Fruit fly (Drosophila melanogaster) whole organism, prepupa: ENCODE data around the gene Inx2.
A peak's percentile ranks its signal among the peaks of the same experiment; 100 is the strongest.

Source experiments
- CG10631 ChIP-seq: fragments of 200-800 bp; sonication (Bioruptor generic); optimal IDR thresholded peaks from 2 replicates; lab custom pipeline; 2016; ENCODE audit warnings: missing biosample characterization, missing genetic modification characterization
- CG10669 ChIP-seq: fragments of 200-800 bp; sonication (Bioruptor generic); optimal IDR thresholded peaks from 3 replicates; lab custom pipeline; 2018; ENCODE audit warnings: missing biosample characterization, mild to moderate bottlenecking, missing genetic modification characterization, moderate library complexity
- CG11294 ChIP-seq: fragments of 200-800 bp; sonication (Bioruptor generic); IDR thresholded peaks from 2 replicates; pipeline ENCODE4 v1.3.6; 2022; ENCODE audit warnings: missing biosample characterization, missing genetic modification characterization
- CG11762 ChIP-seq: fragments of 200-800 bp; sonication (Bioruptor generic); optimal IDR thresholded peaks from 3 replicates; lab custom pipeline; 2016; ENCODE audit warnings: missing biosample characterization, missing genetic modification characterization; ENCODE audit not compliant: insufficient read depth
- CG11902 ChIP-seq: fragments of 200-800 bp; sonication (Bioruptor generic); optimal IDR thresholded peaks from 3 replicates; lab custom pipeline; 2016; ENCODE audit warnings: missing biosample characterization, missing genetic modification characterization
- CG15336 ChIP-seq: fragments of 200-800 bp; sonication (Bioruptor generic); IDR thresholded peaks from 2 replicates; pipeline ENCODE4 v1.3.6; 2022; ENCODE audit warnings: missing biosample characterization, missing genetic modification characterization
- CG1621 ChIP-seq: fragments of 200-800 bp; sonication (Bioruptor generic); optimal IDR thresholded peaks from 3 replicates; lab custom pipeline; 2018; ENCODE audit warnings: missing biosample characterization, mild to moderate bottlenecking, missing genetic modification characterization
- CG16779 ChIP-seq: fragments of 200-800 bp; sonication (Bioruptor generic); optimal IDR thresholded peaks from 3 replicates; lab custom pipeline; 2017; ENCODE audit warnings: missing biosample characterization, mild to moderate bottlenecking, missing genetic modification characterization
- CG31627 ChIP-seq: fragments of 200-800 bp; sonication (Bioruptor generic); optimal IDR thresholded peaks from 3 replicates; lab custom pipeline; 2016; ENCODE audit warnings: missing biosample characterization, missing genetic modification characterization
- CG32006 ChIP-seq: fragments of 200-800 bp; sonication (Bioruptor generic); optimal IDR thresholded peaks from 3 replicates; lab custom pipeline; 2017; ENCODE audit warnings: missing biosample characterization, mild to moderate bottlenecking, missing genetic modification characterization
- CG34406 ChIP-seq: fragments of 200-800 bp; sonication (Bioruptor generic); optimal IDR thresholded peaks from 3 replicates; lab custom pipeline; 2016; ENCODE audit warnings: missing biosample characterization, missing genetic modification characterization
- CG3919 ChIP-seq: fragments of 200-800 bp; sonication (Bioruptor generic); optimal IDR thresholded peaks from 3 replicates; lab custom pipeline; 2016; ENCODE audit warnings: missing biosample characterization, missing genetic modification characterization
- CG4318 ChIP-seq: fragments of 200-800 bp; sonication (Bioruptor generic); optimal IDR thresholded peaks from 3 replicates; lab custom pipeline; 2017; ENCODE audit warnings: missing biosample characterization, mild to moderate bottlenecking, missing genetic modification characterization
- CG6163 ChIP-seq: fragments of 200-800 bp; sonication (Bioruptor generic); IDR thresholded peaks from 3 replicates; pipeline ENCODE4 v1.3.6; 2022; ENCODE audit warnings: missing biosample characterization, missing genetic modification characterization
- CG6792 ChIP-seq: fragments of 200-800 bp; sonication (Bioruptor generic); optimal IDR thresholded peaks from 3 replicates; lab custom pipeline; 2016; ENCODE audit warnings: missing biosample characterization, missing genetic modification characterization
- CG6854 ChIP-seq: fragments of 200-800 bp; sonication (Bioruptor generic); optimal IDR thresholded peaks from 2 replicates; lab custom pipeline; 2017; ENCODE audit warnings: missing biosample characterization, mild to moderate bottlenecking, missing genetic modification characterization
- CG8319 ChIP-seq: fragments of 200-800 bp; sonication (Bioruptor generic); optimal IDR thresholded peaks from 3 replicates; lab custom pipeline; 2016; ENCODE audit warnings: missing biosample characterization, missing genetic modification characterization
- CG8632 ChIP-seq: fragments of 200-800 bp; sonication (Bioruptor generic); optimal IDR thresholded peaks from 3 replicates; lab custom pipeline; 2016; ENCODE audit warnings: missing biosample characterization, missing genetic modification characterization
- CG9139 ChIP-seq: fragments of 200-800 bp; sonication (Bioruptor generic); optimal IDR thresholded peaks from 3 replicates; lab custom pipeline; 2017; ENCODE audit warnings: missing biosample characterization, mild to moderate bottlenecking, missing genetic modification characterization
- Eip75B ChIP-seq: fragments of 200-800 bp; sonication (Bioruptor generic); optimal IDR thresholded peaks from 3 replicates; lab custom pipeline; 2016; ENCODE audit warnings: missing biosample characterization, missing genetic modification characterization
- Eip78C ChIP-seq: fragments of 200-800 bp; sonication (Bioruptor generic); peaks from one replicate; lab custom pipeline; 2016; ENCODE audit warnings: missing biosample characterization, missing genetic modification characterization
- Eip93F ChIP-seq: fragments of 200-800 bp; sonication (Bioruptor generic); optimal IDR thresholded peaks from 2 replicates; lab custom pipeline; 2016; ENCODE audit warnings: missing biosample characterization, mild to moderate bottlenecking, missing genetic modification characterization
- Ets21C ChIP-seq: fragments of 200-800 bp; sonication (Bioruptor generic); optimal IDR thresholded peaks from 3 replicates; lab custom pipeline; 2016; ENCODE audit warnings: missing biosample characterization, missing genetic modification characterization
- Ets96B ChIP-seq: fragments of 200-800 bp; optimal IDR thresholded peaks from 2 replicates; lab custom pipeline; 2019; ENCODE audit warnings: missing biosample characterization, mild to moderate bottlenecking, missing genetic modification characterization, moderate library complexity
- Gug ChIP-seq: fragments of 200-800 bp; sonication (Bioruptor generic); IDR thresholded peaks from 2 replicates; pipeline ENCODE4 v1.3.6; 2022; ENCODE audit warnings: missing biosample characterization, missing genetic modification characterization
- Hr38 ChIP-seq: sonication (Bioruptor generic); optimal IDR thresholded peaks from 2 replicates; lab custom pipeline; 2016; ENCODE audit warnings: missing biosample characterization, missing genetic modification characterization
- Hr39 ChIP-seq: fragments of 200-800 bp; sonication (Bioruptor generic); optimal IDR thresholded peaks from 2 replicates; lab custom pipeline; 2016; ENCODE audit warnings: missing biosample characterization, missing genetic modification characterization
- Hr4 ChIP-seq: fragments of 200-800 bp; sonication (Bioruptor generic); optimal IDR thresholded peaks from 3 replicates; lab custom pipeline; 2016; ENCODE audit warnings: missing biosample characterization, missing genetic modification characterization
- Lpt ChIP-seq: fragments of 200-800 bp; sonication (Bioruptor generic); optimal IDR thresholded peaks from 3 replicates; lab custom pipeline; 2016; ENCODE audit warnings: missing biosample characterization, missing genetic modification characterization
- OdsH ChIP-seq: fragments of 200-800 bp; sonication (Bioruptor generic); optimal IDR thresholded peaks from 3 replicates; lab custom pipeline; 2016; ENCODE audit warnings: missing biosample characterization, missing genetic modification characterization
- Sox102F ChIP-seq: fragments of 200-800 bp; sonication (Bioruptor generic); optimal IDR thresholded peaks from 2 replicates; lab custom pipeline; 2016; ENCODE audit warnings: missing biosample characterization, mild to moderate bottlenecking, missing genetic modification characterization
- Sox14 ChIP-seq: fragments of 200-800 bp; sonication (Bioruptor generic); optimal IDR thresholded peaks from 3 replicates; lab custom pipeline; 2016; ENCODE audit warnings: missing biosample characterization, missing genetic modification characterization
- Sox15 ChIP-seq: fragments of 200-800 bp; sonication (Bioruptor generic); optimal IDR thresholded peaks from 3 replicates; lab custom pipeline; 2016; ENCODE audit warnings: missing biosample characterization, missing genetic modification characterization
- achi ChIP-seq: fragments of 200-800 bp; sonication (Bioruptor generic); optimal IDR thresholded peaks from 3 replicates; lab custom pipeline; 2016; ENCODE audit warnings: missing biosample characterization, missing genetic modification characterization
- acj6 ChIP-seq: fragments of 200-800 bp; sonication (Bioruptor generic); optimal IDR thresholded peaks from 3 replicates; lab custom pipeline; 2016; ENCODE audit warnings: missing biosample characterization, missing genetic modification characterization
- cyc ChIP-seq: fragments of 200-800 bp; sonication (Bioruptor generic); optimal IDR thresholded peaks from 3 replicates; lab custom pipeline; 2016; ENCODE audit warnings: missing biosample characterization, missing genetic modification characterization
- dac ChIP-seq: fragments of 200-800 bp; sonication (Bioruptor generic); optimal IDR thresholded peaks from 2 replicates; lab custom pipeline; 2017; ENCODE audit warnings: missing biosample characterization, mild to moderate bottlenecking, missing genetic modification characterization
- dsx ChIP-seq: fragments of 200-800 bp; optimal IDR thresholded peaks from 3 replicates; lab custom pipeline; 2019; ENCODE audit warnings: missing biosample characterization, mild to moderate bottlenecking, missing genetic modification characterization, moderate library complexity; ENCODE audit not compliant: poor library complexity, severe bottlenecking
- eg ChIP-seq: fragments of 200-800 bp; sonication (Bioruptor generic); IDR thresholded peaks from 3 replicates; pipeline ENCODE4 v1.3.6; 2022; ENCODE audit warnings: missing biosample characterization, missing genetic modification characterization
- esn ChIP-seq: fragments of 200-800 bp; sonication (Bioruptor generic); optimal IDR thresholded peaks from 2 replicates; lab custom pipeline; 2016; ENCODE audit warnings: missing biosample characterization, mild to moderate bottlenecking, missing genetic modification characterization, moderate library complexity
- fd59A ChIP-seq: fragments of 200-800 bp; sonication (Bioruptor generic); optimal IDR thresholded peaks from 2 replicates; lab custom pipeline; 2017; ENCODE audit warnings: missing biosample characterization, mild to moderate bottlenecking, missing genetic modification characterization, missing genetic modification reagents
- fd85E ChIP-seq: fragments of 200-800 bp; sonication (Bioruptor generic); optimal IDR thresholded peaks from 3 replicates; lab custom pipeline; 2016; ENCODE audit warnings: missing biosample characterization, missing genetic modification characterization
- fkh ChIP-seq: fragments of 200-800 bp; sonication (Bioruptor generic); optimal IDR thresholded peaks from 3 replicates; lab custom pipeline; 2017; ENCODE audit warnings: missing biosample characterization, mild to moderate bottlenecking, missing genetic modification characterization, moderate library complexity
- lz ChIP-seq: fragments of 200-800 bp; sonication (Bioruptor generic); optimal IDR thresholded peaks from 3 replicates; lab custom pipeline; 2016; ENCODE audit warnings: missing biosample characterization, missing genetic modification characterization
- pdm3 ChIP-seq: fragments of 200-800 bp; sonication (Bioruptor generic); optimal IDR thresholded peaks from 3 replicates; lab custom pipeline; 2016; ENCODE audit warnings: missing biosample characterization, missing genetic modification characterization
- salr ChIP-seq, 2 experiments: fragments of 200-800 bp; sonication (Bioruptor generic); optimal IDR thresholded peaks; 3 replicates each; lab custom pipeline; 2016 to 2018; ENCODE audit warnings: missing biosample characterization in 2 of 2, missing genetic modification characterization in 2 of 2, mild to moderate bottlenecking in 1 of 2
- spab ChIP-seq: fragments of 200-800 bp; sonication (Bioruptor generic); optimal IDR thresholded peaks from 2 replicates; lab custom pipeline; 2017; ENCODE audit warnings: missing biosample characterization, mild to moderate bottlenecking, missing genetic modification characterization, missing genetic modification reagents
- ss ChIP-seq, 2 experiments: fragments of 200-800 bp; sonication (Bioruptor generic); optimal IDR thresholded peaks; 2 replicates in 1 of 2; 3 replicates in 1 of 2; lab custom pipeline; 2017 to 2018; ENCODE audit warnings: mild to moderate bottlenecking in 2 of 2, missing biosample characterization in 2 of 2, missing genetic modification characterization in 2 of 2, moderate library complexity in 1 of 2
- svp ChIP-seq: fragments of 200-800 bp; sonication (Bioruptor generic); peaks from one replicate; lab custom pipeline; 2016; ENCODE audit warnings: missing biosample characterization, missing genetic modification characterization
- topi ChIP-seq: fragments of 200-800 bp; sonication (Bioruptor generic); optimal IDR thresholded peaks from 3 replicates; lab custom pipeline; 2016; ENCODE audit warnings: missing biosample characterization, missing genetic modification characterization
- vri ChIP-seq: fragments of 200-800 bp; sonication (Bioruptor generic); optimal IDR thresholded peaks from 3 replicates; lab custom pipeline; 2016; ENCODE audit warnings: missing biosample characterization, mild to moderate bottlenecking, missing genetic modification characterization

Gene Inx2

DNA sequence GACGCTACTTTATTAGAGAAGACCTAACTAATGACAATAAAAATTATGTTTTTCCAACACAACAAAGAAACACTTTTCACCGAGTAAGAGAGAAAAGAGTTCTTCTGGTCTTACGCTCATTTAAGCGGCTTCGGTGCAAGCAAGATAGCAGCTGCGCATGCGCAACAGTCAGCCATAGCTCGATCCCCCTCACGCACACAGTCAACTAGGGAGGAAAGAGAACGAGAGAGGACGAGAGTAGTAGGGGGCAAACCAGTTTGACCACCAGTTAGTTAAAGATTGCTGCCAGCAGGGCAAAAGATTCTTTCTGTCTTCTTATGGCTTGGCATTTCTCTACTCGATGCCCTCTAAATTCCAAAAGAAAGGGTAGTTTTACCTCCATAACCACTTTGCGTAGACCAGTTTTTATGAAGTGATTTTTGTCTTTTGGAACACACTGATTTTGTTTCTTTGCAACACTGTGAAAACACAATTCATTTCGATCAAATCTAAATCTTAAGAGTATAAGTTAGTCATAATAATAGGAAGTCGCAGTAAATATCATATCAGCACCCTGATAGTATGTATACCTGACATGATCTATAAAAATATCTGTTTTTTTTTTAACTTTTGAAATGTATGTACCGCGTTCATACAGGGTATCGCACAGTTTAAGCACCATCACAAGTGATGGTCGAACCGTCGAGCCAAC lies 2.1 kb downstream of the Inx2 start:
- TF ChIP-seq OdsH (GFP tag; lab: Kevin White, UChicago) = peak; percentile 37
- TF ChIP-seq CG34406 = no peak
- TF ChIP-seq acj6 (GFP tag; lab: Kevin White, UChicago) = peak; percentile 46
- TF ChIP-seq Hr38 (GFP tag; lab: Kevin White, UChicago) = no peak
- no peak for TF ChIP-seq CG6854
- TF ChIP-seq spab (GFP tag; lab: Kevin White, UChicago) = peak; percentile 19
- peak; percentile 52 for TF ChIP-seq pdm3
- TF ChIP-seq CG15336 (GFP tag; lab: Robert Waterston, UW) = no peak; the same call in 1 of the 2 replicates
- no peak for TF ChIP-seq CG8319
- TF ChIP-seq CG6792 (GFP tag; lab: Kevin White, UChicago) = peak; percentile 28
- TF ChIP-seq svp (GFP tag; lab: Kevin White, UChicago) = no peak
- peak; percentile 40 for TF ChIP-seq Sox102F (GFP tag; lab: Kevin White, UChicago)
- peak; percentile 53 for TF ChIP-seq Eip75B (GFP tag; lab: Kevin White, UChicago)
- TF ChIP-seq salr (GFP tag; optimal IDR thresholded peaks at IDR 0.05; lab: Kevin White, UChicago) = peak in 1 of 2 experiments; percentile 59
- TF ChIP-seq CG31627 (GFP tag; lab: Kevin White, UChicago) = peak; percentile 29
- TF ChIP-seq Eip78C (GFP tag; lab: Kevin White, UChicago) = peak; percentile 81
- TF ChIP-seq CG6163 (GFP tag; lab: Robert Waterston, UW) = peak; percentile 41; the same call in 1 of the 3 replicates
- peak in 1 of 2 experiments; percentile 54 for TF ChIP-seq ss (GFP tag; optimal IDR thresholded peaks at IDR 0.05; lab: Kevin White, UChicago)
- TF ChIP-seq cyc (GFP tag; lab: Kevin White, UChicago) = peak; percentile 38
- no peak for TF ChIP-seq fkh (GFP tag; lab: Kevin White, UChicago)
- TF ChIP-seq CG11762 (GFP tag; lab: Kevin White, UChicago) = no peak
- peak; percentile 49 for TF ChIP-seq Hr4 (GFP tag; lab: Kevin White, UChicago)
- peak; percentile 6 for TF ChIP-seq lz
- no peak for TF ChIP-seq CG11902
- peak; percentile 28 for TF ChIP-seq dsx
- peak; percentile 60 for TF ChIP-seq CG10631
- peak; percentile 56 for TF ChIP-seq achi (GFP tag; lab: Kevin White, UChicago)
- no peak for TF ChIP-seq eg (GFP tag; lab: Robert Waterston, UW)
- TF ChIP-seq CG11294 (GFP tag; lab: Robert Waterston, UW) = no peak
- no peak for TF ChIP-seq Eip93F (GFP tag; lab: Kevin White, UChicago)
- peak; percentile 34 for TF ChIP-seq fd59A
- TF ChIP-seq CG16779 (tag; lab: Kevin White, UChicago) = no peak
- TF ChIP-seq CG4318 = no peak
- TF ChIP-seq topi = no peak
- no peak for TF ChIP-seq CG9139 (GFP tag; lab: Kevin White, UChicago)
- peak; percentile 34 for TF ChIP-seq CG8632 (GFP tag; lab: Kevin White, UChicago)
- no peak for TF ChIP-seq Sox15
- TF ChIP-seq fd85E (GFP tag; lab: Kevin White, UChicago) = no peak
- TF ChIP-seq Ets96B (tag; lab: Kevin White, UChicago) = peak; percentile 17
- TF ChIP-seq CG32006 (GFP tag; lab: Kevin White, UChicago) = peak; percentile 65
- no peak for TF ChIP-seq Ets21C (GFP tag; lab: Kevin White, UChicago)
- no peak for TF ChIP-seq Lpt (GFP tag; lab: Kevin White, UChicago)
- peak; percentile 29 for TF ChIP-seq CG3919 (GFP tag; lab: Kevin White, UChicago)
- no peak for TF ChIP-seq CG1621
- TF ChIP-seq dac (GFP tag; lab: Kevin White, UChicago) = no peak
- TF ChIP-seq Gug = no peak
- no peak for TF ChIP-seq esn
- TF ChIP-seq Sox14 = peak; percentile 35
- no peak for TF ChIP-seq vri
- no peak for TF ChIP-seq CG10669 (GFP tag; lab: Kevin White, UChicago)
- no peak for TF ChIP-seq Hr39 (GFP tag; lab: Kevin White, UChicago)
